Worm (Caenorhabditis elegans): ENCODE measurements around the gene C28C12.12.

C28C12.12 gene

ce11 chrIV:8534189-8534588 is 38.0 kb upstream of the C28C12.12 start:
- no peak for TF ChIP-seq ama-1 (optimal IDR thresholded peaks at IDR 0.05)
- TF ChIP-seq F13C5.2 (tag; optimal IDR thresholded peaks at IDR 0.05), result no peak
- no peak for TF ChIP-seq tra-4 (tag; optimal IDR thresholded peaks at IDR 0.05)
- no peak for TF ChIP-seq pes-1 (GFP tag; IDR thresholded peaks at IDR 0.05)
- no peak for TF ChIP-seq scrt-1 (GFP tag; IDR thresholded peaks at IDR 0.05)
- TF ChIP-seq aly-1 (tag; optimal IDR thresholded peaks at IDR 0.05), result no peak
- no peak for TF ChIP-seq B0310.2 (tag; optimal IDR thresholded peaks at IDR 0.05)
- TF ChIP-seq ceh-36 (tag; optimal IDR thresholded peaks at IDR 0.05), result no peak

ce11 chrIV:8532796-8533195 is 36.6 kb upstream of the C28C12.12 start:
- no peak for TF ChIP-seq ama-1 (optimal IDR thresholded peaks at IDR 0.05)
- TF ChIP-seq flt-1 (GFP tag; IDR thresholded peaks at IDR 0.05), result no peak
- TF ChIP-seq B0310.2 (tag; optimal IDR thresholded peaks at IDR 0.05), result no peak
- TF ChIP-seq tbx-37 (GFP tag; conservative IDR thresholded peaks at IDR 0.05), result no peak

- TF ChIP-seq sea-1 (GFP tag; conservative IDR thresholded peaks at IDR 0.05) (no peak), ceh-36 (tag; optimal IDR thresholded peaks at IDR 0.05) (no peak), scrt-1 (GFP tag; IDR thresholded peaks at IDR 0.05) (no peak), flt-1 (GFP tag; IDR thresholded peaks at IDR 0.05) (no peak), F13C5.2 (tag; optimal IDR thresholded peaks at IDR 0.05) (no peak), hmbx-1 (tag; optimal IDR thresholded peaks at IDR 0.05) (no peak), aly-1 (tag; optimal IDR thresholded peaks at IDR 0.05) (no peak), pes-1 (GFP tag; IDR thresholded peaks at IDR 0.05) (no peak)
Measured at ce11 chrIV:8532024-8532423, 35.9 kb upstream of the C28C12.12 start.

- TF ChIP-seq tbx-11 (GFP tag; IDR thresholded peaks at IDR 0.05) (no peak), ama-1 (optimal IDR thresholded peaks at IDR 0.05) (no peak), B0310.2 (tag; optimal IDR thresholded peaks at IDR 0.05) (no peak), hmbx-1 (tag; optimal IDR thresholded peaks at IDR 0.05) (no peak), scrt-1 (GFP tag; IDR thresholded peaks at IDR 0.05) (no peak), tra-4 (tag; optimal IDR thresholded peaks at IDR 0.05) (no peak), aly-1 (tag; optimal IDR thresholded peaks at IDR 0.05) (no peak), F13C5.2 (tag; optimal IDR thresholded peaks at IDR 0.05) (no peak), pes-1 (GFP tag; IDR thresholded peaks at IDR 0.05) (no peak), ets-7 (tag; optimal IDR thresholded peaks at IDR 0.05) (no peak), hmg-4 (GFP tag; optimal IDR thresholded peaks at IDR 0.05) (no peak), tbx-37 (GFP tag; conservative IDR thresholded peaks at IDR 0.05) (no peak)
Measured at ce11 chrIV:8530042-8531027, 34.2 kb upstream of the C28C12.12 start.

- no peak for TF ChIP-seq ceh-13 (GFP tag; optimal IDR thresholded peaks at IDR 0.05)
- no peak for TF ChIP-seq tra-4 (tag; optimal IDR thresholded peaks at IDR 0.05)
- TF ChIP-seq aly-1 (tag; optimal IDR thresholded peaks at IDR 0.05), result no peak
- no peak for TF ChIP-seq F13C5.2 (tag; optimal IDR thresholded peaks at IDR 0.05)
- TF ChIP-seq ceh-36 (tag; optimal IDR thresholded peaks at IDR 0.05), result no peak
- TF ChIP-seq ama-1 (optimal IDR thresholded peaks at IDR 0.05), result no peak
- TF ChIP-seq scrt-1 (GFP tag; IDR thresholded peaks at IDR 0.05), result no peak
- no peak for TF ChIP-seq B0310.2 (tag; optimal IDR thresholded peaks at IDR 0.05)
Measured at ce11 chrIV:8529039-8529438, 32.9 kb upstream of the C28C12.12 start.

ce11 chrIV:8528345-8528744 is 32.2 kb upstream of the C28C12.12 start:
- no peak for TF ChIP-seq F13C5.2 (tag; optimal IDR thresholded peaks at IDR 0.05)
- no peak for TF ChIP-seq ama-1 (optimal IDR thresholded peaks at IDR 0.05)
- no peak for TF ChIP-seq scrt-1 (GFP tag; IDR thresholded peaks at IDR 0.05)
- no peak for TF ChIP-seq ets-7 (tag; optimal IDR thresholded peaks at IDR 0.05)
- no peak for TF ChIP-seq tbx-37 (GFP tag; conservative IDR thresholded peaks at IDR 0.05)
- TF ChIP-seq ceh-13 (GFP tag; optimal IDR thresholded peaks at IDR 0.05), result no peak
- TF ChIP-seq B0310.2 (tag; optimal IDR thresholded peaks at IDR 0.05), result no peak
- no peak for TF ChIP-seq hnd-1 (tag; optimal IDR thresholded peaks at IDR 0.05)
- no peak for TF ChIP-seq tbx-11 (GFP tag; IDR thresholded peaks at IDR 0.05)
- TF ChIP-seq hmg-4 (GFP tag; optimal IDR thresholded peaks at IDR 0.05), result no peak
- no peak for TF ChIP-seq tra-4 (tag; optimal IDR thresholded peaks at IDR 0.05)
- no peak for TF ChIP-seq ceh-36 (tag; optimal IDR thresholded peaks at IDR 0.05)
- no peak for TF ChIP-seq sea-1 (GFP tag; conservative IDR thresholded peaks at IDR 0.05)
- TF ChIP-seq aly-1 (tag; optimal IDR thresholded peaks at IDR 0.05), result no peak
- no peak for TF ChIP-seq pes-1 (GFP tag; IDR thresholded peaks at IDR 0.05)

- TF ChIP-seq ceh-36 (tag; optimal IDR thresholded peaks at IDR 0.05), result no peak
- no peak for TF ChIP-seq tra-4 (tag; optimal IDR thresholded peaks at IDR 0.05)
- TF ChIP-seq F13C5.2 (tag; optimal IDR thresholded peaks at IDR 0.05), result no peak
- TF ChIP-seq hmg-4 (GFP tag; optimal IDR thresholded peaks at IDR 0.05), result no peak
- TF ChIP-seq hnd-1 (tag; optimal IDR thresholded peaks at IDR 0.05), result no peak
- TF ChIP-seq aly-1 (tag; optimal IDR thresholded peaks at IDR 0.05), result no peak
- no peak for TF ChIP-seq flt-1 (GFP tag; IDR thresholded peaks at IDR 0.05)
- TF ChIP-seq B0310.2 (tag; optimal IDR thresholded peaks at IDR 0.05), result no peak
- TF ChIP-seq pes-1 (GFP tag; IDR thresholded peaks at IDR 0.05), result no peak
Measured at ce11 chrIV:8527598-8528012, 31.4 kb upstream of the C28C12.12 start.

ce11 chrIV:8526579-8526978 is 30.4 kb upstream of the C28C12.12 start:
- TF ChIP-seq scrt-1 (GFP tag; IDR thresholded peaks at IDR 0.05) (no peak), ets-7 (tag; optimal IDR thresholded peaks at IDR 0.05) (no peak), hnd-1 (tag; optimal IDR thresholded peaks at IDR 0.05) (no peak), ama-1 (optimal IDR thresholded peaks at IDR 0.05) (no peak), aly-1 (tag; optimal IDR thresholded peaks at IDR 0.05) (no peak), flt-1 (GFP tag; IDR thresholded peaks at IDR 0.05) (no peak), ceh-36 (tag; optimal IDR thresholded peaks at IDR 0.05) (no peak), hmbx-1 (tag; optimal IDR thresholded peaks at IDR 0.05) (no peak), tra-4 (tag; optimal IDR thresholded peaks at IDR 0.05) (no peak), tbx-37 (GFP tag; conservative IDR thresholded peaks at IDR 0.05) (no peak), F13C5.2 (tag; optimal IDR thresholded peaks at IDR 0.05) (no peak), B0310.2 (tag; optimal IDR thresholded peaks at IDR 0.05) (no peak), sea-1 (GFP tag; conservative IDR thresholded peaks at IDR 0.05) (no peak)

Data from whole organism, early embryonic.